Worm (Caenorhabditis elegans) whole organism, late embryonic: Measurements from ENCODE around the gene M03B6.1.

ENCODE experiments used
- K09A11.1 ChIP-seq: sonication (generic microtip); optimal IDR thresholded peaks from 2 replicates; lab custom pipeline; 2017; ENCODE audit warnings: antibody characterized with exemption, mild to moderate bottlenecking, missing genetic modification characterization, missing compliant biosample characterization; ENCODE audit not compliant: insufficient read depth
- T23F11.4 ChIP-seq: fragments of 200-800 bp; sonication (Bioruptor generic); optimal IDR thresholded peaks from 2 replicates; lab custom pipeline; 2018; ENCODE audit warnings: mild to moderate bottlenecking, missing genetic modification characterization, missing compliant biosample characterization
- ahr-1 ChIP-seq: sonication (generic microtip); optimal IDR thresholded peaks from 2 replicates; lab custom pipeline; 2016; ENCODE audit warnings: missing genetic modification characterization, missing compliant biosample characterization
- ama-1 ChIP-seq: fragments of 150-350 bp; optimal IDR thresholded peaks from 2 replicates; lab custom pipeline; 2014
- ceh-14 ChIP-seq: sonication (generic microtip); optimal IDR thresholded peaks from 2 replicates; lab custom pipeline; 2016; ENCODE audit warnings: missing genotype, missing genetic modification characterization, missing compliant biosample characterization
- ceh-18 ChIP-seq: sonication (generic microtip); optimal IDR thresholded peaks from 2 replicates; lab custom pipeline; 2016; ENCODE audit warnings: missing genetic modification characterization, missing compliant biosample characterization
- ceh-2 ChIP-seq: sonication (generic microtip); optimal IDR thresholded peaks from 2 replicates; lab custom pipeline; 2016; ENCODE audit warnings: missing genotype, missing genetic modification characterization, missing compliant biosample characterization
- ceh-30 ChIP-seq: fragments of 150-350 bp; optimal IDR thresholded peaks from 2 replicates; lab custom pipeline; 2014; ENCODE audit warnings: missing biosample characterization, missing genetic modification characterization
- ceh-31 ChIP-seq: sonication (generic microtip); optimal IDR thresholded peaks from 2 replicates; lab custom pipeline; 2016; ENCODE audit warnings: missing genetic modification characterization, missing compliant biosample characterization
- ceh-34 ChIP-seq: sonication (generic microtip); optimal IDR thresholded peaks from 2 replicates; lab custom pipeline; 2016; ENCODE audit warnings: mild to moderate bottlenecking, missing genetic modification characterization, missing compliant biosample characterization
- ceh-45 ChIP-seq: fragments of 200-800 bp; sonication (Bioruptor generic); IDR thresholded peaks from 2 replicates; pipeline ENCODE4 v1.3.6; 2022; ENCODE audit warnings: missing genetic modification reagents, missing genetic modification characterization, missing compliant biosample characterization
- ceh-6 ChIP-seq: fragments of 200-800 bp; sonication (Bioruptor generic); optimal IDR thresholded peaks from 2 replicates; lab custom pipeline; 2018; ENCODE audit warnings: mild to moderate bottlenecking, missing genetic modification characterization, missing compliant biosample characterization
- ceh-9 ChIP-seq: sonication (generic microtip); optimal IDR thresholded peaks from 2 replicates; lab custom pipeline; 2016; ENCODE audit warnings: mild to moderate bottlenecking, missing genetic modification characterization, inconsistent platforms, missing compliant biosample characterization
- che-1 ChIP-seq: sonication (generic microtip); optimal IDR thresholded peaks from 2 replicates; lab custom pipeline; 2016; ENCODE audit warnings: mild to moderate bottlenecking, missing genetic modification characterization, missing compliant biosample characterization
- elt-2 ChIP-seq: sonication (generic microtip); optimal IDR thresholded peaks from 2 replicates; lab custom pipeline; 2016; ENCODE audit warnings: missing genetic modification reagents, missing genetic modification characterization, missing compliant biosample characterization
- eyg-1 ChIP-seq: sonication (generic microtip); optimal IDR thresholded peaks from 2 replicates; lab custom pipeline; 2016; ENCODE audit warnings: missing genotype, missing genetic modification characterization, missing compliant biosample characterization
- gmeb-2 ChIP-seq: sonication (generic microtip); optimal IDR thresholded peaks from 2 replicates; lab custom pipeline; 2016; ENCODE audit warnings: missing genetic modification characterization, inconsistent platforms, missing compliant biosample characterization
- hlh-15 ChIP-seq: sonication (generic microtip); optimal IDR thresholded peaks from 2 replicates; lab custom pipeline; 2016; ENCODE audit warnings: missing genetic modification characterization, missing compliant biosample characterization
- lin-11 ChIP-seq: fragments of 200-800 bp; sonication (Bioruptor generic); optimal IDR thresholded peaks from 2 replicates; lab custom pipeline; 2018; ENCODE audit warnings: mild to moderate bottlenecking, missing genetic modification characterization, missing compliant biosample characterization
- mec-3 ChIP-seq: sonication (generic microtip); optimal IDR thresholded peaks from 2 replicates; lab custom pipeline; 2016; ENCODE audit warnings: borderline replicate concordance, missing genetic modification characterization, missing compliant biosample characterization
- nhr-11 ChIP-seq: fragments of 150-350 bp; optimal IDR thresholded peaks from 2 replicates; lab custom pipeline; 2014; ENCODE audit warnings: missing biosample characterization, missing genetic modification characterization
- pag-3 ChIP-seq: sonication (generic microtip); optimal IDR thresholded peaks from 2 replicates; lab custom pipeline; 2016; ENCODE audit warnings: missing compliant biosample characterization, missing genetic modification characterization, borderline replicate concordance
- pqm-1 ChIP-seq: sonication (generic microtip); optimal IDR thresholded peaks from 2 replicates; lab custom pipeline; 2016; ENCODE audit warnings: missing genetic modification characterization, missing compliant biosample characterization
- ref-2 ChIP-seq: sonication (generic microtip); optimal IDR thresholded peaks from 2 replicates; lab custom pipeline; 2016; ENCODE audit warnings: missing genetic modification characterization, missing compliant biosample characterization
- rnt-1 ChIP-seq: sonication (generic microtip); optimal IDR thresholded peaks from 2 replicates; lab custom pipeline; 2016; ENCODE audit warnings: missing genetic modification characterization, missing compliant biosample characterization
- syd-9 ChIP-seq: sonication (generic microtip); optimal IDR thresholded peaks from 2 replicates; lab custom pipeline; 2016; ENCODE audit warnings: mild to moderate bottlenecking, missing genetic modification characterization, moderate library complexity, missing compliant biosample characterization
- tbx-7 ChIP-seq: sonication (generic microtip); optimal IDR thresholded peaks from 2 replicates; lab custom pipeline; 2016; ENCODE audit warnings: missing genotype, missing genetic modification characterization, missing compliant biosample characterization
- ttx-3 ChIP-seq: sonication (generic microtip); optimal IDR thresholded peaks from 2 replicates; lab custom pipeline; 2016; ENCODE audit warnings: missing genetic modification reagents, missing genetic modification characterization, missing compliant biosample characterization
- unc-3 ChIP-seq, 2 experiments: fragments of 200-800 bp in 1 of 2; sonication (Bioruptor generic) in 1 of 2; sonication (generic microtip) in 1 of 2; conservative IDR thresholded peaks in 1 of 2; optimal IDR thresholded peaks in 1 of 2; 2 replicates each; pipeline versions ENCODE4 v1.3.6 to Lab custom; 2016 to 2022; ENCODE audit warnings: missing compliant biosample characterization in 2 of 2, missing genetic modification characterization in 2 of 2, missing genetic modification reagents in 1 of 2
- zip-5 ChIP-seq: sonication (generic microtip); optimal IDR thresholded peaks from 2 replicates; lab custom pipeline; 2016; ENCODE audit warnings: missing genetic modification characterization, missing compliant biosample characterization
- ztf-16 ChIP-seq: sonication (generic microtip); optimal IDR thresholded peaks from 2 replicates; lab custom pipeline; 2017; ENCODE audit warnings: missing genetic modification characterization, missing compliant biosample characterization

M03B6.1 gene

DNA sequence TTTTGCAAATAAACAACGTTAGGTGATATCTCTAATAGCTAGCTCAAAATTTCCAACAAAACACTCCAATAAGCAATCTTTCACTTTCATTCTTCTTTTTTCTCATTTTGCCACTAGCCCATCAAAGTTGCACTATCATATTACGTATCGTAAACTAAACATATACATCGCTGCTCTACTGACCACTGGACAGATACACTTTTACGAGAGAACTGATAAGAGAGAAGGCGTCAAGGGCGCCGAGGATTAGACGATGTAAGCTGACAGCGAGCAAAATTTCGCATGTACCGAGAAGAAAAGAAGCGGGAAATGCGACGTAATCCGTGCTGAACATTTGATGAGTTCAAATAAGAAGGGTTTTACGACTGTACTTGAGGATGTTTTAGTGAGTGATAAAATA is 10.2 kb downstream of the M03B6.1 start:
- TF ChIP-seq elt-2 (tag; lab: Kevin White, UChicago) (peak; percentile 10), ceh-14 (tag; lab: Kevin White, UChicago) (no peak), pqm-1 (no peak), ceh-6 (GFP tag; lab: Kevin White, UChicago) (no peak), che-1 (tag; lab: Kevin White, UChicago) (no peak), ceh-45 (no peak), tbx-7 (tag; lab: Kevin White, UChicago) (no peak)

DNA sequence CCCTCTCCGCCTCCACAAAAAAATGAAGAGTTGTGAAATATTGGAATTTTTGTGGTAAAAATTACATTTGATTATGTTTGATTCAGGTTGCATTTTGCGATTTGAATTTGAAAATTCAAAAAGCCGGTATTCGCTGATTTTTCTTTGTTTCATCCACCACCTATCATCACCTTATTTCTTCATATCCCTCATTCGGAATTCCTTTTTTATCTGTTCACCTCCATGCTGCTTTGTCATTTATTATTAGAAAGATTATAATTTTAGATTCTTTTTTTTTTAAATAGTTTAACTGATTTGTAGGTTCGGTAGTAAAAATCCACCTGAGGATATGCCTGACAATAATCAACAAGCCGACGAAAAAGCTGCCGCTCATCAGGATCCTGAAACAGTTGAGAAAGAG is 11.2 kb downstream of the M03B6.1 start, which contains the start of gene mct-3:
TSS of gene mct-3 (plus strand) at position 301 of the 400 bp plus-strand sequence.
- TF ChIP-seq lin-11 (tag; lab: Kevin White, UChicago) (no peak), pag-3 (no peak), ttx-3 (tag; lab: Kevin White, UChicago) (no peak)

DNA sequence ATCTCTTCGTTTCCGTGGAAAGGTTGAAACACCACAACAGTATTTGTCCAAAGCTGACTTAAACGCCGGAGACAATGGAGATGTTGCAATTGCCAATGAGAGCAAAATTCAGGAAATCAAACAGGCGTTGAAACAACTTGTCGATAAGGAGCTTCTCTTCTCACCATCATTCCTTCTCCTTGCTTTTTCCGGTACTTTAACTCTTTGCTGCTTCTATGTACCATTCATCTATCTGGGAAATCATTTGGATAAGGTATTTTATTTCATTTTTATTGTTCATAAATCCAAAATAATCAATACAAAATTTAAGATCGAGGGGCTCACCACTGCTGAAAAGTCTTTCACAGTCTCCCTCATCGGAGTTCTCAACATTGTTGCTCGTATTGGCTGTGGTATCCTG is 14.5 kb downstream of the M03B6.1 start:
- no peak for TF ChIP-seq pag-3
- TF ChIP-seq ceh-30 (tag; lab: Kevin White, UChicago) = no peak
- TF ChIP-seq ceh-45 = no peak
- TF ChIP-seq mec-3 (tag; lab: Kevin White, UChicago) = no peak
- no peak for TF ChIP-seq nhr-11 (tag; lab: Kevin White, UChicago)

DNA sequence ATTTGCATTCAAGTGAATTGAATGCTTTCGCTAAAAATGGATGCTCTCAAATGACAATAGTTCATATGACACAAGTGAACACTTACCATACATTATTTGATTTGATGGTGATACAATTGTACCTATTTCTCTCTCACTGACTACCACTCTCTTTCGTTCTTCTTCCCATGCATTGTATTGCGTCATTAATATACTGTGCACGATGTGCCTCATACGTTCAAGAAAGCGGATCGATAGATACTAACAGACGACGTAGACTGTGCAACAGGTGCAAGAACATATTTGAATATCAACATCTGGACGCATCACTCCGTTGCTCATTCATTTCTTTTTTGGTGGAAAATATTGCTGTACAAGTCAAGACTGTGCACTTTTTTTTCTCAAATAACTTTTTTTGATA is 17.3 kb downstream of the M03B6.1 start, which contains the start of gene M03B6.4:
TSS of gene M03B6.4 (plus strand) at position 149 of the 400 bp plus-strand sequence.
- TF ChIP-seq K09A11.1 (tag; lab: Kevin White, UChicago) = no peak
- no peak for TF ChIP-seq hlh-15 (tag; lab: Kevin White, UChicago)
- no peak for TF ChIP-seq ceh-45
- TF ChIP-seq, all 69 proteins: peak for 0

DNA sequence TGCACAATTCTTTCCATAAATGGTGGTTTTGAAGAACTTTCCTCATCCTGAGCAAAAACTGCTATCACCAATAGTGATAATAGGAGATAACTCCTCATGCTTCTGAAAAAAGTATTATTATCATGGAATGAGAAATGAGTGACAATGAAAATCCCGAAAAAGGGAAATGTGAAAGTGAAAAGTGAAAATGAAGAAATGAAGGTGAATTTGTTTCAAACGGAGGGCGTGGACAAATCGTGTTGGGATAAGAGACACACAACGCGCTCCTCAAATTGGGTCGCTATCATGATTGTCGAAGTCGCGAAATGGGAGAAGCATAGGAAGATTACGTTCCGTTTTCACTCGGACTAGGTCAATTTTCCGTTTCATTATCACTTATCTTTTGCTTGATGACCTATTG is 22.8 kb downstream of the M03B6.1 start, which contains the start of gene M03B6.3:
TSS of gene M03B6.3 (minus strand) at position 102 of the 400 bp plus-strand sequence.
- no peak for TF ChIP-seq ama-1 (lab: Kevin White, UChicago)
- TF ChIP-seq ceh-45 = no peak
- TF ChIP-seq ceh-2 = no peak
- no peak for TF ChIP-seq syd-9 (tag; lab: Kevin White, UChicago)

DNA sequence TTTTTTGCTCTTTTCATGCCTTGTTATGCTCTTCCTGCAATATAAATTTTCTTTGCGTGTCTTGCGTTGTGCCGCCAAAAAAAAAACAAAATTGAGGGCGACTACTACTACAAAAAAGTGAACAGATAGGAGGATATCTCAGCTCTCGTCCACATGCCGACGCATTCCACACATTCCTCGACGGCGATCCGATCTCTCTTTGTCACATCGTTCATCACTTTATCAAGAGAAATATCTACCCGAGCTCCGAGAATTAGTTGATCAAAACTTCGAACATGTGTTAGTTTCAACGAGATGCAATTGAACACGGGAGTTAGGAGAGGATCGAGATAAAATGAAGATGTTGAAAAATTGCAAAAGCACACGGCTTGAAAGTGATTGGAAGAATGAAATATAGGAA is 29.7 kb downstream of the M03B6.1 start:
- TF ChIP-seq rnt-1 (tag; lab: Kevin White, UChicago) (no peak), T23F11.4 (GFP tag; lab: Kevin White, UChicago) (no peak), ahr-1 (tag; lab: Kevin White, UChicago) (no peak), unc-3 (GFP tag; conservative IDR thresholded peaks at IDR 0.05; lab: Robert Waterston, UW) (no peak), unc-3 (tag; optimal IDR thresholded peaks at IDR 0.05; lab: Kevin White, UChicago) (no peak), nhr-11 (tag; lab: Kevin White, UChicago) (no peak), ceh-18 (tag; lab: Kevin White, UChicago) (no peak), zip-5 (tag; lab: Kevin White, UChicago) (no peak), eyg-1 (no peak), ceh-34 (tag; lab: Kevin White, UChicago) (no peak), gmeb-2 (tag; lab: Kevin White, UChicago) (no peak), ceh-14 (tag; lab: Kevin White, UChicago) (no peak), ceh-31 (tag; lab: Kevin White, UChicago) (no peak), ztf-16 (tag; lab: Kevin White, UChicago) (no peak), ref-2 (tag; lab: Kevin White, UChicago) (no peak), ceh-9 (tag; lab: Kevin White, UChicago) (no peak)
